Worm (Caenorhabditis elegans) whole organism, L2 larva: Measurements from ENCODE around the gene zfp-3.
"Not testable (repeated sequence)": the region's sequence is repeated elsewhere in the genome, so short reads cannot be mapped to it uniquely, and the experiment has no call there.

Experiments used
- C34F6.9 ChIP-seq: fragments of 150-350 bp; optimal IDR thresholded peaks from 2 replicates; lab custom pipeline; 2014; ENCODE audit warnings: missing biosample characterization, missing genetic modification characterization
- F13H6.1 ChIP-seq: sonication (generic microtip); optimal IDR thresholded peaks from 2 replicates; lab custom pipeline; 2016; ENCODE audit warnings: missing genetic modification characterization, missing compliant biosample characterization
- R02D3.7 ChIP-seq: fragments of 150-350 bp; optimal IDR thresholded peaks from 2 replicates; lab custom pipeline; 2014; ENCODE audit warnings: missing biosample characterization, missing genetic modification characterization
- ceh-82 ChIP-seq: fragments of 150-350 bp; optimal IDR thresholded peaks from 2 replicates; lab custom pipeline; 2014; ENCODE audit warnings: missing biosample characterization, missing genetic modification characterization
- crh-2 ChIP-seq: sonication (generic microtip); optimal IDR thresholded peaks from 2 replicates; lab custom pipeline; 2017; ENCODE audit warnings: missing biosample characterization, missing genetic modification characterization
- dmd-4 ChIP-seq: sonication (generic microtip); optimal IDR thresholded peaks from 2 replicates; lab custom pipeline; 2017; ENCODE audit warnings: missing biosample characterization, missing genetic modification characterization
- egl-27 ChIP-seq: sonication (generic microtip); optimal IDR thresholded peaks from 3 replicates; lab custom pipeline; 2017; ENCODE audit warnings: missing biosample characterization, missing genetic modification reagents, missing genetic modification characterization
- elt-3 ChIP-seq: sonication (generic microtip); optimal IDR thresholded peaks from 2 replicates; lab custom pipeline; 2017; ENCODE audit warnings: missing biosample characterization, missing genetic modification characterization
- fos-1 ChIP-seq: fragments of 150-350 bp; optimal IDR thresholded peaks from 2 replicates; lab custom pipeline; 2014; ENCODE audit warnings: missing biosample characterization, missing genetic modification characterization
- lin-11 ChIP-seq: fragments of 150-350 bp; sonication (generic microtip); optimal IDR thresholded peaks from 2 replicates; lab custom pipeline; 2014; ENCODE audit warnings: missing biosample characterization, missing genetic modification characterization, inconsistent platforms, mixed read lengths
- lin-13 ChIP-seq: fragments of 150-350 bp; optimal IDR thresholded peaks from 2 replicates; lab custom pipeline; 2014; ENCODE audit warnings: missing biosample characterization, missing genetic modification reagents, missing genetic modification characterization
- lin-39 ChIP-seq: fragments of 150-350 bp; optimal IDR thresholded peaks from 2 replicates; lab custom pipeline; 2014; ENCODE audit warnings: missing biosample characterization, missing genetic modification reagents, missing genetic modification characterization
- lsy-2 ChIP-seq, 2 experiments: fragments of 150-350 bp in 1 of 2; sonication (generic microtip) in 1 of 2; optimal IDR thresholded peaks; 2 replicates each; lab custom pipeline; 2014 to 2017; ENCODE audit warnings: missing biosample characterization in 2 of 2, missing genetic modification characterization in 2 of 2
- mdl-1 ChIP-seq, 2 experiments: fragments of 150-350 bp in 1 of 2; sonication (generic microtip) in 1 of 2; optimal IDR thresholded peaks; 2 replicates each; lab custom pipeline; 2017; ENCODE audit warnings: missing biosample characterization in 2 of 2, missing genetic modification characterization in 2 of 2
- nhr-11 ChIP-seq: fragments of 150-350 bp; optimal IDR thresholded peaks from 2 replicates; lab custom pipeline; 2014; ENCODE audit warnings: missing biosample characterization, missing genetic modification characterization
- nhr-129 ChIP-seq: fragments of 150-350 bp; optimal IDR thresholded peaks from 2 replicates; lab custom pipeline; 2014; ENCODE audit warnings: missing biosample characterization, missing genetic modification characterization
- nhr-23 ChIP-seq: fragments of 150-350 bp; optimal IDR thresholded peaks from 2 replicates; lab custom pipeline; 2014; ENCODE audit warnings: missing biosample characterization, missing genetic modification reagents, missing genetic modification characterization
- nhr-25 ChIP-seq: fragments of 150-350 bp; sonication (generic microtip); optimal IDR thresholded peaks from 3 replicates; lab custom pipeline; 2014; ENCODE audit warnings: missing biosample characterization, missing genetic modification characterization
- peb-1 ChIP-seq: fragments of 150-350 bp; optimal IDR thresholded peaks from 2 replicates; lab custom pipeline; 2014; ENCODE audit warnings: missing biosample characterization, missing genetic modification characterization
- skn-1 ChIP-seq: sonication (generic microtip); optimal IDR thresholded peaks from 2 replicates; lab custom pipeline; 2017; ENCODE audit warnings: missing biosample characterization, missing genetic modification characterization
- sma-3 ChIP-seq: sonication (generic microtip); optimal IDR thresholded peaks from 2 replicates; lab custom pipeline; 2016; ENCODE audit warnings: missing genetic modification reagents, missing genetic modification characterization, missing compliant biosample characterization
- sma-9 ChIP-seq, 2 experiments: fragments of 150-350 bp in 1 of 2; sonication (generic microtip) in 1 of 2; optimal IDR thresholded peaks; 2 replicates each; lab custom pipeline; 2014 to 2016; ENCODE audit warnings: missing genetic modification characterization in 2 of 2, mild to moderate bottlenecking in 1 of 2, missing biosample characterization in 1 of 2, missing compliant biosample characterization in 1 of 2, missing genetic modification reagents in 1 of 2, moderate library complexity in 1 of 2
- snpc-4 ChIP-seq: fragments of 150-350 bp; optimal IDR thresholded peaks from 2 replicates; lab custom pipeline; 2014; ENCODE audit warnings: missing biosample characterization, missing genetic modification characterization
- unc-55 ChIP-seq: fragments of 150-350 bp; sonication (generic microtip); optimal IDR thresholded peaks from 3 replicates; lab custom pipeline; 2014; ENCODE audit warnings: missing biosample characterization, missing genetic modification reagents, missing genetic modification characterization
- unc-62 ChIP-seq: fragments of 150-350 bp; optimal IDR thresholded peaks from 2 replicates; lab custom pipeline; 2014; ENCODE audit warnings: missing biosample characterization, missing genetic modification reagents, missing genetic modification characterization
- ztf-1 ChIP-seq: fragments of 200-800 bp; sonication (Bioruptor generic); conservative IDR thresholded peaks from 2 replicates; pipeline ENCODE4 v1.3.6; 2022; ENCODE audit warnings: missing genetic modification characterization, missing compliant biosample characterization
- ztf-11 ChIP-seq: sonication (generic microtip); optimal IDR thresholded peaks from 2 replicates; lab custom pipeline; 2017; ENCODE audit warnings: missing biosample characterization, missing genetic modification characterization

zfp-3 gene

DNA sequence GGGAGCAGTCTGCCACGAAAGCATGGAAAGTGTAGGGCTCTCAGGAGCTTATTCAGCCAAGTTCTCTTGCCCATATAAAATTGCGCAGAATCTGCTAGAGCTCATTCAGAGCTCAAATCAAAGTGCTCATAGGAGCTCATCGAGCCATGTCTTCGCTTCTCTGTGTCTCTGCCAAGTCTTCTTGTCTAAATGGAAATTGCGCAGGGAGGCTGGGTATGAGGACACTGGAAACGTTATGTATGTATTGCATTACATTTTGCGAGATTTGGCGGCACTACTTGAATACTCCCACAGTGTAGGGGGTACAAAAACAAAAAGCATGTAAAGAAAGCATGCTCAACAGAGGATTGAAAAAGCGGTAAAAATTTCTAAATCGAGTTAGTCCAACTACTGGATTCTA lies 9.3 kb downstream of the zfp-3 start:
- peak; percentile 47 for TF ChIP-seq nhr-129 (tag; lab: Kevin White, UChicago)
- no peak for TF ChIP-seq skn-1 (tag; lab: Kevin White, UChicago)
- TF ChIP-seq snpc-4, result no peak
- TF ChIP-seq lin-11, result peak; percentile 5
- peak in 1 of 2 experiments; percentile 10 for TF ChIP-seq lsy-2 (tag; optimal IDR thresholded peaks at IDR 0.05; lab: Kevin White, UChicago)
- peak; percentile 51 for TF ChIP-seq unc-55 (GFP tag; lab: Kevin White, UChicago)

DNA sequence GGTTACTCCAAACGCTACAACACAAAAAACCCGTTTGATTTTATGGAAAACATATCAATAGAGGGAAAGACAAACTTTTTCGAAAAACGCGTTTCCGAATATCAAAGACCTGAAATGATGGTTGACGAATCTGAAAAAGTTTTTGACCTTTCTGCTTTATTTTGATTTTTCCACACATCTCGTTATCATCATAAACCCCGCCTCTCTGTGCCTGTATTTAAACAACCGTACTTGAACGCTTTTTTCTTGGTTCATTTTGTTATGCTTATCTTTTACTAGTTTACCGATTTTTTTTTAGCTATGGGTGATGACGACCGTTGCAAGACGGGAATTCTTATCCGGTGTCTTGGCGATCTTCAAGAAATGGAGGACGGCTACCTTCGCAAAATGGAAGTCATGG lies 15.7 kb downstream of the zfp-3 start, which contains the start of gene F19G12.1:
Gene F19G12.1, plus strand, starts transcription at position 301 of the 400 bp plus-strand sequence.
- TF ChIP-seq ceh-82; R02D3.7 (tag; lab: Kevin White, UChicago); lsy-2 (tag; optimal IDR thresholded peaks at IDR 0.05; lab: Kevin White, UChicago): not testable (repeated sequence)

- TF ChIP-seq egl-27 (tag; lab: Kevin White, UChicago) (no peak), nhr-25 (tag; lab: Kevin White, UChicago) (no peak), ztf-11 (tag; lab: Kevin White, UChicago) (no peak), nhr-23 (tag; lab: Kevin White, UChicago) (no peak), sma-3 (no peak), skn-1 (tag; lab: Kevin White, UChicago) (no peak), dmd-4 (tag; lab: Kevin White, UChicago) (no peak), crh-2 (tag; lab: Kevin White, UChicago) (no peak)
Observed at ce11 chrX:1426425-1426824, 20.0 kb downstream of the zfp-3 start, which contains the start of gene F19G12.11. Gene F19G12.11, minus strand, starts transcription at chrX:1426525.

- TF ChIP-seq lin-11 (no peak), C34F6.9 (no peak), R02D3.7 (tag; lab: Kevin White, UChicago) (no peak), sma-3 (no peak), fos-1 (tag; lab: Kevin White, UChicago) (no peak), sma-9 (GFP tag; optimal IDR thresholded peaks at IDR 0.05; lab: Kevin White, UChicago) (no peak), sma-9 (tag; optimal IDR thresholded peaks at IDR 0.05; lab: Kevin White, UChicago) (no peak), lin-13 (GFP tag; lab: Kevin White, UChicago) (no peak), nhr-11 (tag; lab: Kevin White, UChicago) (no peak), lsy-2 (tag; optimal IDR thresholded peaks at IDR 0.05; lab: Kevin White, UChicago) (no peak), ceh-82 (no peak), egl-27 (tag; lab: Kevin White, UChicago) (no peak), peb-1 (tag; lab: Kevin White, UChicago) (no peak), F13H6.1 (tag; lab: Kevin White, UChicago) (no peak), ztf-1 (no peak), mdl-1 (tag; optimal IDR thresholded peaks at IDR 0.05; lab: Kevin White, UChicago) (no peak)
Observed at ce11 chrX:1424509-1424908, 21.9 kb downstream of the zfp-3 start, which contains the start of gene F19G12.3. Gene F19G12.3, plus strand, starts transcription at chrX:1424809.

- TF ChIP-seq lin-39 (no peak), skn-1 (tag; lab: Kevin White, UChicago) (peak; percentile 99)
Observed at ce11 chrX:1420524-1420923, 25.9 kb downstream of the zfp-3 start.

DNA sequence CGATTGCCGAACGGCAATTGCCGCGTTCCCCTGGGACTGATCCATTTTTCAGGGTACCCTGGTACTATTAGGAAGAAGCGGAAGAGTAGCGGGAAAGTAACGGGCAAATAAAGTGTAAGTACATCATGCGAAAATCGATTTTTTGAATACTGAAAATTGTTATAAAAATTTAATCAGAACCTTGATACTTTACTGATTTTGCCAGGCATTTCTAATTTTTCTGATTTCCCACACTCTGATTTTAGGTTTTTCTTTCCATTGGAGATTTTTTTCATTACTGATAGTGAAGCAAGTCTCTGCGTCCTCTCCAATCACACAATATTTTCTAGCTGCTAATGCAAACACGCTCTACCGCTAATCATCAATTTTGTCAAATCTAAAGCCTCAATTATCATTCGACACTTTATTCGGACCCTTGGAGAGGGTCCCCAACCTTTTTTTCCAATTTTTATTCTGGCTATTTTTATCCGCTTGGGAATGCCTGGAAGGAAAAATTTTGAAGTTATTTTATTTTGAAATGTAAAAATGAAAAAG lies 27.2 kb downstream of the zfp-3 start, which contains the start of gene F19G12.9:
Gene F19G12.9, plus strand, starts transcription at position 51 of the 534 bp plus-strand sequence.
- no peak for TF ChIP-seq elt-3
- TF ChIP-seq skn-1 (tag; lab: Kevin White, UChicago), result peak; percentile 89

DNA sequence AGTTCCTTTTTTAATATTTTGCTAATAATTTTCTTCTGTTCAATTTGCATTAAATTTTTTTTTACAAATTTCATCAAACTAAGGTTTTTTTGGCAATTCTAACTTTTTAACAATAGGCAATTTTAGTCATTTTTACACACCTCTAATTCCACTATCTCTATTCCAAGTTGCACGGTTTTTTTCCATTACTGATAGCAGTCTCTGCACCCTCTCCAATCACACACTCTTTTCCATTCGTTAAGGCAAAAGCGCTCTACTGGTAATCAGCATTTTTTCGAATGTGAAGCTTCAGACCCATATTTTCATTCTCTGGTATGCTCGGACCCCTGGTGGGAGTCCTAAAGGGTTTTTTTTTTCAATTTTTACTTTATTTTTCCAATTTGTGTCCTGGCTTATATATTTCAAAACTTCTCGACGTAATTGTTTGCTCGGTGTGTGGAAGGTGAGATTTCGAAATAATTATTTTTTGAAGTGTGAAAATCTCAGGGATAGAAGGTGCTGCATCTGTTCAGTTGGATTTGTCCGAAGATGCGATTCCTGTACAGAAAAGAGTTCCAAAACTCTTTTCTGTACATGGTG lies 29.6 kb downstream of the zfp-3 start, which contains the start of the genes F19G12.4 and F19G12.8:
Gene F19G12.4, plus strand, starts transcription at position 529 of the 579 bp plus-strand sequence.
Gene F19G12.8, plus strand, starts transcription at position 545 of the 579 bp plus-strand sequence.
- TF ChIP-seq crh-2 (tag; lab: Kevin White, UChicago) (peak; percentile 2), fos-1 (tag; lab: Kevin White, UChicago) (peak; percentile 37), skn-1 (tag; lab: Kevin White, UChicago) (peak; percentile 27), unc-62 (GFP tag; lab: Kevin White, UChicago) (no peak)
